Worm (Caenorhabditis elegans): ENCODE measurements around the gene C52A11.3.

The C52A11.3 gene

DNA sequence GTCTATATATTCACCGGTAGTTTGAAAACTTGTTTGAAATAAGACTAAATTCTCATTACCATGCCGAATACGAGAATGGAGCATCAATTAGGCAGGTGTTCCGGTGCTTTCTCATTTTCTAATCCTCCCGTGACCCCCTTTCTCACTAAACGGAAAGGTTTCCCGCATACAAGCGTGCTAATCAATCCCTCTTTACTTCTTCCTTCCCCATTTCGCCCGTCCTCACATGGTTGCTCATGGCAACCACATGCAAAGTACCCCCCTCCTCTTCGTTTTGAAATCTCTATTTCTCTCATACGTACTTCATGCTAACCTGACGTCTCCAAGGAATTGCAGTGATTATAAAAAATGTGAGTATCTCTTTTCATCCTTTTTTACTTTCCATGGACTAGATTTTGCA, 17.2 kb upstream of the C52A11.3 start, which contains the start of gene mks-5:
mks-5 (plus strand) TSS at position 301 of the 400 bp plus-strand sequence.
- TF ChIP-seq nhr-77 (tag; optimal IDR thresholded peaks at IDR 0.05) (no peak), lin-38 (GFP tag; IDR thresholded peaks at IDR 0.05) (no peak)

DNA sequence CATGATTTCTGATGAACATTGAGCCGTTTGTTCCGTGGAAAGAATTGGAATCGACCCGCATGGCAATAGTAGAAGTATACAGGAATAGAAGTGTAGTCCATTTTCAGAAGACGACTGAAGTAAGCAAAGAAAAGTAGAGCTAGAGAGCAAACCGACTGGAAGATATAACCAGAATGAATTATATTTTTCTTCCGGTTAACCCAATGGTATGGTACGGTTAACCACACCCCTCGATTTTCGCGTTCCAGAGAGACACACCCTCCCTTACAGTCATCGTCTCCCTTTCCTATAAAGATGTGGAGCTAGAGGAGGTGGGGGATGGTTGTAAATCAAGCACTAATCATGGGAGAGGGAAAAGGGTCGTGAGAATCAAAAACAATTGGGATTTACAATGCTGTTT, 14.1 kb upstream of the C52A11.3 start, which contains the start of gene C09G5.14:
C09G5.14 (minus strand) TSS at position 101 of the 400 bp plus-strand sequence.
- TF ChIP-seq ceh-28 (tag; optimal IDR thresholded peaks at IDR 0.05) (no peak), D1046.2 (GFP tag; IDR thresholded peaks at IDR 0.05) (no peak), F10B5.3 (tag; optimal IDR thresholded peaks at IDR 0.05) (no peak), lin-39 (tag; optimal IDR thresholded peaks at IDR 0.05) (no peak), jun-1 (tag; optimal IDR thresholded peaks at IDR 0.05) (no peak), mdl-1 (tag; optimal IDR thresholded peaks at IDR 0.05) (no peak), nhr-25 (tag; optimal IDR thresholded peaks at IDR 0.05; ENCODE audit: borderline replicate concordance, insufficient read depth) (no peak)

DNA sequence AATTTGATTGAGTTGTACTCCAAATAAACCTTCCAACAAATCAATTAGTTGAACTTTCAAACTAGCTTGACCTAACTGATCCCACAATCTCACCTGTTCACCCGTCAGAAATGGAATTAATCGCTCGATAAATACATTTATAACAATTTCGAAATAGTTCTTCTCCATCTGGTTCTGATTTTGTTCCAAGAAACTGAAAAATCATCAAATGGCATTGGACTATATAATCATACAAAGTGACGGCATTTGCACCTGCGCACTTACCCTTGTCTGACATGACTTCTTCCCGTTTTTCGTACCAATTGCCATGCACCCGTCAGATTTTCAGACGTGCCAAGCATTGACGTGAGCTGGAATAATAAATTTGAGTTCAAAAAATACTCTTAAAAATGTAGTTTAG, 6.5 kb upstream of the C52A11.3 start:
- TF ChIP-seq snpc-4 (tag; optimal IDR thresholded peaks at IDR 0.05) (no peak), nhr-10 (tag; optimal IDR thresholded peaks at IDR 0.05) (no peak), nhr-11 (tag; optimal IDR thresholded peaks at IDR 0.05) (peak; percentile 39)

DNA sequence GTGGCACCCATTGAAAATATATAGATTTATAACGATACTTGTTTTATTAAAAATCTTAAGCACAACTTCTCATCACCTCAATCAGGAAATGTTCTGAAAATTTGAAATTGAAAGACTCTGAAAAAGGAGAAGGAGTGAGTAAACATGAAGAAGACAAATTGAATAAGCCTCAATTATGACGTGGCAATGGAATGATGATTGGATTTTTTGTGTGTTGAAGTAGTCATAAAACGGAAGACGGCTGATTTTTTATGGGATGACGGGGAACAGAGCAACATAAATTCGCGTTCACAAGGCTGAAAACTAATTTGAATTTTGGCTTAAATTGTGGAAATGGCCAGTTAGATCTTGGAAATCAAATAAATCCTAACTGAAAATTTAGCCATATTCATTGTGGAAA, 5.6 kb upstream of the C52A11.3 start, which contains the start of gene glb-12:
glb-12 (minus strand) TSS at position 101 of the 400 bp plus-strand sequence.
- TF ChIP-seq nhr-237 (tag; optimal IDR thresholded peaks at IDR 0.05) (no peak), unc-62 (GFP tag; optimal IDR thresholded peaks at IDR 0.05 in 1 of 2) (peak in 1 of 2 experiments; percentile 48), unc-62 (tag; optimal IDR thresholded peaks at IDR 0.05) (no peak)

DNA sequence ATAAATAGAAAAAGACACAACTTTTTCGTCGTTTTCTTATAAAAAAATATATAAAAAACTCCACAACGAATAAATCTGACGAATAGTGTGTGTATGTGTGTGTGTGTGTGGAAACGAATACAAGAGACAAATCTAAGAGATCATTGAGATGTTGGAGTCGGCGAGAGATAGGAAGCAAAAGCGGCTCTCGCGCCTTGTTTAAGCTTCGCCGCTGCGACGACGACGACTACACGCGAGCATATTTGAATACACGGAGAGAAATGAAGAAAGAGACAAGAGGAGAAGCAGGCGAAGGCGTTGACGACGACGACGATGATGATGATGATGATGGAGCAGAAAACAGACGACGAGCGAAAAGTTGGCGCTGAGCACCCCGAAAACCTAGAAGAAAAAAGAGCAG, 7.6 kb downstream of the C52A11.3 start:
- TF ChIP-seq mdl-1 (tag; optimal IDR thresholded peaks at IDR 0.05) (peak in 1 of 2 experiments; percentile 25), egl-43 (GFP tag; IDR thresholded peaks at IDR 0.05) (no peak), nhr-41 (GFP tag; IDR thresholded peaks at IDR 0.05) (no peak), tra-1 (GFP tag; IDR thresholded peaks at IDR 0.05) (no peak), spr-3 (GFP tag; optimal IDR thresholded peaks at IDR 0.05) (no peak), hmg-1.1 (GFP tag; IDR thresholded peaks at IDR 0.05) (peak; percentile 68; the same call in 1 of the 2 replicates), daf-8 (GFP tag; IDR thresholded peaks at IDR 0.05) (no peak), mep-1 (tag; optimal IDR thresholded peaks at IDR 0.05) (peak; percentile 31), gei-8 (GFP tag; optimal IDR thresholded peaks at IDR 0.05) (no peak), fos-1 (tag; optimal IDR thresholded peaks at IDR 0.05) (no peak), aha-1 (tag) (peak; percentile 91), lsy-2 (tag; optimal IDR thresholded peaks at IDR 0.05) (peak; percentile 25 to 29), ztf-7 (tag; optimal IDR thresholded peaks at IDR 0.05) (no peak), nhr-48 (tag; optimal IDR thresholded peaks at IDR 0.05) (no peak), rbr-2 (tag; optimal IDR thresholded peaks at IDR 0.05) (peak; percentile 33), fkh-10 (GFP tag; optimal IDR thresholded peaks at IDR 0.05) (peak; percentile 56), F37D6.2 (tag; optimal IDR thresholded peaks at IDR 0.05) (peak; percentile 3), hif-1 (tag; optimal IDR thresholded peaks at IDR 0.05) (peak in 1 of 2 experiments; percentile 3), set-16 (GFP tag; IDR thresholded peaks at IDR 0.05) (peak; percentile 24; the same call in 1 of the 2 replicates), Y48G9A.11 (GFP tag; IDR thresholded peaks at IDR 0.05) (no peak), nhr-28 (tag; optimal IDR thresholded peaks at IDR 0.05) (no peak), ceh-62 (tag; optimal IDR thresholded peaks at IDR 0.05) (no peak)
